Worm (Caenorhabditis elegans) whole organism, L1 larva: ENCODE results near the gene kin-36.

ENCODE experiments used
- C16A3.4 ChIP-seq: fragments of 150-350 bp; optimal IDR thresholded peaks from 2 replicates; lab custom pipeline; 2014; ENCODE audit warnings: missing biosample characterization, missing genetic modification characterization
- C34B4.2 ChIP-seq: sonication (generic microtip); optimal IDR thresholded peaks from 2 replicates; lab custom pipeline; 2017; ENCODE audit warnings: mild to moderate bottlenecking, missing genetic modification characterization, missing compliant biosample characterization
- aha-1 ChIP-seq: fragments of 150-350 bp; optimal IDR thresholded peaks from 2 replicates; lab custom pipeline; 2014; ENCODE audit warnings: missing biosample characterization, missing genetic modification characterization
- alr-1 ChIP-seq: fragments of 200-800 bp; sonication (Bioruptor generic); optimal IDR thresholded peaks from 2 replicates; lab custom pipeline; 2018; ENCODE audit warnings: borderline replicate concordance, mild to moderate bottlenecking, missing genetic modification characterization, missing compliant biosample characterization
- ama-1 ChIP-seq: fragments of 150-350 bp; optimal IDR thresholded peaks from 2 replicates; lab custom pipeline; 2014
- ceh-8 ChIP-seq: fragments of 200-800 bp; sonication (Bioruptor generic); optimal IDR thresholded peaks from 2 replicates; lab custom pipeline; 2018; ENCODE audit warnings: mild to moderate bottlenecking, missing genetic modification characterization, moderate library complexity, missing compliant biosample characterization
- ceh-90 ChIP-seq: sonication (generic microtip); optimal IDR thresholded peaks from 2 replicates; lab custom pipeline; 2016; ENCODE audit warnings: missing genetic modification characterization, missing compliant biosample characterization
- efl-1 ChIP-seq, 4 experiments: fragments of 150-350 bp; optimal IDR thresholded peaks in 3 of 4; peaks in 1 of 4; 1 replicate in 1 of 4; 2 replicates in 3 of 4; lab custom pipeline; 2014; ENCODE audit warnings: missing biosample characterization in 2 of 4, missing genetic modification characterization in 2 of 4, missing genetic modification reagents in 2 of 4
- efl-3 ChIP-seq: fragments of 200-800 bp; sonication (Bioruptor generic); optimal IDR thresholded peaks from 2 replicates; lab custom pipeline; 2018; ENCODE audit warnings: mild to moderate bottlenecking, missing genetic modification characterization, missing compliant biosample characterization
- elt-2 ChIP-seq: sonication (generic microtip); optimal IDR thresholded peaks from 2 replicates; lab custom pipeline; 2016; ENCODE audit warnings: missing genetic modification characterization, mild to moderate bottlenecking, inconsistent platforms, missing compliant biosample characterization, missing genetic modification reagents
- ets-5 ChIP-seq: fragments of 200-800 bp; sonication (Bioruptor generic); IDR thresholded peaks from 2 replicates; pipeline ENCODE4 v1.3.6; 2022; ENCODE audit warnings: missing genetic modification characterization, missing compliant biosample characterization
- fkh-10 ChIP-seq: sonication (generic microtip); optimal IDR thresholded peaks from 2 replicates; lab custom pipeline; 2017; ENCODE audit warnings: missing biosample characterization, missing genetic modification reagents, missing genetic modification characterization
- fos-1 ChIP-seq: fragments of 150-350 bp; optimal IDR thresholded peaks from 2 replicates; lab custom pipeline; 2014; ENCODE audit warnings: missing biosample characterization, missing genetic modification characterization
- hlh-17 ChIP-seq: fragments of 200-800 bp; sonication (Bioruptor generic); optimal IDR thresholded peaks from 2 replicates; lab custom pipeline; 2018; ENCODE audit warnings: missing genetic modification characterization, mild to moderate bottlenecking, missing compliant biosample characterization, moderate library complexity, borderline replicate concordance
- hlh-4 ChIP-seq: sonication (generic microtip); optimal IDR thresholded peaks from 2 replicates; lab custom pipeline; 2016; ENCODE audit warnings: mild to moderate bottlenecking, missing genetic modification characterization, missing compliant biosample characterization
- irx-1 ChIP-seq: sonication (generic microtip); optimal IDR thresholded peaks from 2 replicates; lab custom pipeline; 2016; ENCODE audit warnings: missing genetic modification characterization, missing compliant biosample characterization
- lin-13 ChIP-seq: fragments of 150-350 bp; optimal IDR thresholded peaks from 2 replicates; lab custom pipeline; 2014; ENCODE audit warnings: missing biosample characterization, missing genetic modification reagents, missing genetic modification characterization
- lin-14 ChIP-seq: fragments of 200-800 bp; sonication (Bioruptor generic); optimal IDR thresholded peaks from 2 replicates; lab custom pipeline; 2018; ENCODE audit warnings: mild to moderate bottlenecking, missing genetic modification characterization, moderate library complexity, missing compliant biosample characterization
- lsy-2 ChIP-seq, 2 experiments: fragments of 150-350 bp; optimal IDR thresholded peaks; 2 replicates each; lab custom pipeline; 2014; ENCODE audit warnings: missing biosample characterization in 2 of 2, missing genetic modification characterization in 2 of 2
- nhr-11 ChIP-seq: fragments of 150-350 bp; optimal IDR thresholded peaks from 2 replicates; lab custom pipeline; 2014; ENCODE audit warnings: missing biosample characterization, missing genetic modification characterization
- nhr-12 ChIP-seq: sonication (generic microtip); optimal IDR thresholded peaks from 2 replicates; lab custom pipeline; 2017; ENCODE audit warnings: missing biosample characterization, missing genetic modification characterization
- nhr-237 ChIP-seq: fragments of 150-350 bp; optimal IDR thresholded peaks from 2 replicates; lab custom pipeline; 2014; ENCODE audit warnings: missing biosample characterization, missing genetic modification characterization
- nhr-28 ChIP-seq: fragments of 150-350 bp; optimal IDR thresholded peaks from 2 replicates; lab custom pipeline; 2014; ENCODE audit warnings: missing biosample characterization, missing genetic modification characterization
- nhr-71 ChIP-seq: sonication (generic microtip); optimal IDR thresholded peaks from 2 replicates; lab custom pipeline; 2016; ENCODE audit warnings: mild to moderate bottlenecking, missing genetic modification characterization, moderate library complexity, missing compliant biosample characterization
- nhr-77 ChIP-seq: fragments of 150-350 bp; optimal IDR thresholded peaks from 2 replicates; lab custom pipeline; 2014; ENCODE audit warnings: missing biosample characterization, missing genetic modification characterization
- nhr-85 ChIP-seq: sonication (generic microtip); peaks from one replicate; lab custom pipeline; 2016; ENCODE audit warnings: missing genetic modification characterization, inconsistent platforms, missing compliant biosample characterization
- pag-3 ChIP-seq: sonication (generic microtip); optimal IDR thresholded peaks from 2 replicates; lab custom pipeline; 2017; ENCODE audit warnings: missing genetic modification characterization, mild to moderate bottlenecking, missing compliant biosample characterization, antibody characterized with exemption, borderline replicate concordance; ENCODE audit not compliant: insufficient read depth
- pqm-1 ChIP-seq: sonication (generic microtip); optimal IDR thresholded peaks from 3 replicates; lab custom pipeline; 2017; ENCODE audit warnings: missing biosample characterization, missing genetic modification characterization
- rnt-1 ChIP-seq: sonication (generic microtip); optimal IDR thresholded peaks from 2 replicates; lab custom pipeline; 2016; ENCODE audit warnings: mild to moderate bottlenecking, missing genetic modification characterization, moderate library complexity, missing compliant biosample characterization
- snu-23 ChIP-seq: sonication (generic microtip); optimal IDR thresholded peaks from 2 replicates; lab custom pipeline; 2016; ENCODE audit warnings: missing genetic modification characterization, missing compliant biosample characterization
- sptf-1 ChIP-seq: fragments of 150-350 bp; optimal IDR thresholded peaks from 2 replicates; lab custom pipeline; 2014; ENCODE audit warnings: missing biosample characterization, missing genetic modification characterization
- sup-37 ChIP-seq: fragments of 200-800 bp; sonication (Bioruptor generic); optimal IDR thresholded peaks from 2 replicates; lab custom pipeline; 2018; ENCODE audit warnings: mild to moderate bottlenecking, missing genetic modification characterization, missing compliant biosample characterization
- tbx-2 ChIP-seq: sonication (generic microtip); optimal IDR thresholded peaks from 2 replicates; lab custom pipeline; 2016; ENCODE audit warnings: missing genetic modification characterization, missing compliant biosample characterization
- unc-30 ChIP-seq: sonication (generic microtip); optimal IDR thresholded peaks from 2 replicates; lab custom pipeline; 2017; ENCODE audit warnings: missing biosample characterization, missing genetic modification characterization
- unc-62 ChIP-seq: fragments of 150-350 bp; optimal IDR thresholded peaks from 2 replicates; lab custom pipeline; 2014; ENCODE audit warnings: missing biosample characterization, missing genetic modification reagents, missing genetic modification characterization
- unc-98 ChIP-seq: fragments of 200-800 bp; sonication (Bioruptor generic); IDR thresholded peaks from 2 replicates; pipeline ENCODE4 v1.3.6; 2022; ENCODE audit warnings: missing genetic modification characterization, missing compliant biosample characterization
- vab-15 ChIP-seq: sonication (generic microtip); optimal IDR thresholded peaks from 2 replicates; lab custom pipeline; 2017; ENCODE audit warnings: missing genotype, mild to moderate bottlenecking, missing genetic modification characterization, missing compliant biosample characterization
- xbp-1 ChIP-seq: sonication (generic microtip); optimal IDR thresholded peaks from 2 replicates; lab custom pipeline; 2016; ENCODE audit warnings: missing genetic modification characterization, missing compliant biosample characterization
- zag-1 ChIP-seq: fragments of 150-350 bp; optimal IDR thresholded peaks from 2 replicates; lab custom pipeline; 2014; ENCODE audit warnings: missing biosample characterization, missing genetic modification characterization
- zip-4 ChIP-seq: fragments of 200-800 bp; sonication (Bioruptor generic); optimal IDR thresholded peaks from 2 replicates; lab custom pipeline; 2018; ENCODE audit warnings: mild to moderate bottlenecking, missing genetic modification characterization, moderate library complexity, missing compliant biosample characterization
- ztf-4 ChIP-seq: fragments of 150-350 bp; optimal IDR thresholded peaks from 2 replicates; lab custom pipeline; 2014; ENCODE audit warnings: missing biosample characterization, missing genetic modification characterization

Gene kin-36

DNA sequence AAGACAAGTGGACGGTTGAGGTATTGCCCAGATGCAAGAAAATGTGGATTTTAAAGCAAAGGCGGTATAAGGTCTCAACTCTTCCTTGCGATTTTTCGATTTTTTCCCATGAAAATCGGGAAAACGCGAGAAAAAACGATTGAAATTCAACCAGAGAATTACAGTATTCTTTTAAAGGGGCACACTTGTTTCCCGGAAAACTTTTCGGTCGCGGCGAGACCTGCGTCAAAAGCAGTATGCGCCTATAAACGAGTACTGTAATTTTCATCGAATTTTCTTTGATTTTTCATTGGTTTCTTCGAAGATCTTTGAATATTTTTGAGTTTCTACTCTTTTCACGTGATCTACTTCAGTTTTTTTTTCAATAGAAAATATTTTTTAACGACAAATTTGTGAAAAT lies 25.1 kb upstream of the kin-36 start:
- no peak for TF ChIP-seq nhr-71 (tag; lab: Kevin White, UChicago)
- TF ChIP-seq elt-2, result no peak
- no peak for TF ChIP-seq vab-15 (tag; lab: Kevin White, UChicago)
- no peak for TF ChIP-seq C34B4.2 (tag; lab: Kevin White, UChicago)
- no peak for TF ChIP-seq sptf-1 (tag; lab: Kevin White, UChicago)
- TF ChIP-seq sup-37, result no peak
- no peak for TF ChIP-seq zag-1 (tag; lab: Kevin White, UChicago)
- no peak for TF ChIP-seq ceh-90 (tag; lab: Kevin White, UChicago)
- no peak for TF ChIP-seq nhr-85 (tag; lab: Kevin White, UChicago)
- no peak for TF ChIP-seq unc-62 (GFP tag; lab: Kevin White, UChicago)
- no peak for TF ChIP-seq hlh-4
- TF ChIP-seq pag-3, result no peak
- no peak for TF ChIP-seq unc-30 (tag; lab: Kevin White, UChicago)
- no peak for TF ChIP-seq lin-14 (GFP tag; lab: Kevin White, UChicago)
- no peak for TF ChIP-seq C16A3.4
- TF ChIP-seq irx-1 (tag; lab: Kevin White, UChicago), result no peak
- TF ChIP-seq ama-1 (lab: Kevin White, UChicago), result no peak
- TF ChIP-seq nhr-28 (tag; lab: Kevin White, UChicago), result no peak
- no peak for TF ChIP-seq lsy-2 (tag; optimal IDR thresholded peaks at IDR 0.05; lab: Kevin White, UChicago)

DNA sequence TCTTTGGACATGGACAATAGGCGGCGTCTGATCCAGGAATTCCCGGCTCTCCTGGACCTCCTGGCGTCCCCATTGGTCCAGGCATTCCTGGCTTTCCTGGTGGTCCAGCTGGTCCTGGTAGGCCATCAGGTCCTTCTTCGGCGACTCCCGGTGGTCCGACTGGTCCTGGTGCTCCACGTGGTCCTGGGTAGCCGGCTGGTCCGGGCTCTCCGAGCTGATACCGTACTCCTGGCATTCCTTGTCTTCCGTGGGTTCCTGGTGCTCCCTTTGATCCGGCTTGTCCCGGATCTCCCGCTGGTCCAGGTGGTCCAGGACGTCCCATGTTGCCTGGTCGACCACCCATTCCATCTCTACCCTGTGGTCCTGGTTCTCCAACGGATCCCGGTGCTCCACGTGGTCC lies 22.8 kb upstream of the kin-36 start:
- TF ChIP-seq lin-13, result no peak
- TF ChIP-seq ceh-8 (GFP tag; lab: Kevin White, UChicago), result peak; percentile 19

- TF ChIP-seq fkh-10 (no peak), efl-1 (optimal IDR thresholded peaks at IDR 0.05; lab: Kevin White, UChicago) (no peak), efl-1 (GFP tag; optimal IDR thresholded peaks at IDR 0.05 in 1 of 2; lab: Kevin White, UChicago) (peak in 1 of 2 experiments; percentile 67), nhr-11 (tag; lab: Kevin White, UChicago) (no peak)
Measured at ce11 chrIV:4656380-4656779, 22.4 kb upstream of the kin-36 start.

DNA sequence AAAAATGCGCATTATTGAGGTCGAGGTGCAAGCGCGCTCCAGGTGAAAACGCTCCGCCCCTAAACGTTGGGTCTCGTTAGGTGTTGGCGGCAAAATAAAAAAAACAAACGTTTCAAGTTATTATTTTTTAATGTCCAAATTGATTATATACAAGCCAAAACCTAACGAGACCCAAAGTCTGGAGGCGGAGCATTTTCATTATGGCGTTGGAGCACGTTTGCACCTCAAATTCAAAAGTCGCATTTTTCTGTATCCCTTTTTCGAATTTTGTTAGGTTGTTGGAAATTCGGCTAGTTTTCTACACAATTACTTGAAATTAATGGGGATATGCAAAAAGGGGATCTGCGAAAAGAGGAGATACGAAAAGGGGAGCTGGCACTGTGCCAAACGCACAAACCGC lies 20.9 kb upstream of the kin-36 start, which contains the start of gene col-111:
TSS of gene col-111 (minus strand) at position 101 of the 400 bp plus-strand sequence.
- TF ChIP-seq nhr-11 (tag; lab: Kevin White, UChicago) (no peak), efl-1 (optimal IDR thresholded peaks at IDR 0.05; lab: Kevin White, UChicago) (no peak), efl-1 (GFP tag; optimal IDR thresholded peaks at IDR 0.05 in 1 of 2; lab: Kevin White, UChicago) (peak in 1 of 2 experiments; percentile 55), pag-3 (no peak), nhr-12 (no peak), tbx-2 (tag; lab: Kevin White, UChicago) (no peak), unc-98 (GFP tag; lab: Robert Waterston, UW) (no peak)

ce11 chrIV:4659277-4659676 lies 19.5 kb upstream of the kin-36 start, which contains the start of gene mrps-21:
Gene mrps-21 (minus strand): TSS chrIV:4659517.
- peak; percentile 13 for TF ChIP-seq ama-1 (lab: Kevin White, UChicago)
- TF ChIP-seq nhr-71 (tag; lab: Kevin White, UChicago), result peak; percentile 25
- TF ChIP-seq nhr-237, result no peak
- no peak for TF ChIP-seq aha-1 (tag; lab: Kevin White, UChicago)
- no peak for TF ChIP-seq hlh-17 (GFP tag; lab: Kevin White, UChicago)
- TF ChIP-seq, all 84 proteins: peak for 2

- TF ChIP-seq nhr-77 (tag; lab: Kevin White, UChicago) (peak; percentile 68), ets-5 (GFP tag; lab: Robert Waterston, UW) (no peak), pqm-1 (no peak), zag-1 (tag; lab: Kevin White, UChicago) (peak; percentile 49), efl-3 (GFP tag; lab: Kevin White, UChicago) (peak; percentile 15), sup-37 (peak; percentile 68), rnt-1 (tag; lab: Kevin White, UChicago) (peak; percentile 95), xbp-1 (tag; lab: Kevin White, UChicago) (peak; percentile 95), zip-4 (GFP tag; lab: Kevin White, UChicago) (peak; percentile 53), fos-1 (tag; lab: Kevin White, UChicago) (peak; percentile 79), ztf-4 (tag; lab: Kevin White, UChicago) (peak; percentile 79), alr-1 (tag; lab: Kevin White, UChicago) (no peak), nhr-237 (peak; percentile 80), snu-23 (GFP tag; lab: Kevin White, UChicago) (peak; percentile 97), irx-1 (tag; lab: Kevin White, UChicago) (peak; percentile 82)
Measured at ce11 chrIV:4660151-4661041, 18.4 kb upstream of the kin-36 start, which contains the start of the genes F29B9.11 and jmjd-1.2. Gene F29B9.11 (minus strand): TSS chrIV:4660201. Gene jmjd-1.2 (plus strand): TSS chrIV:4660991.
